Worm (Caenorhabditis elegans): ENCODE measurements around the gene rpl-3.

rpl-3 gene

ce11 chrIII:3916624-3917023, 49.0 kb downstream of the rpl-3 start, which contains the start of gene ccdc-47 (continued):
- TF ChIP-seq odd-2 (tag; optimal IDR thresholded peaks at IDR 0.05) (peak; percentile 83), pqm-1 (tag; optimal IDR thresholded peaks at IDR 0.05) (no peak), unc-42 (tag; optimal IDR thresholded peaks at IDR 0.05) (peak; percentile 45), ama-1 (optimal IDR thresholded peaks at IDR 0.05) (no peak), nfya-1 (tag; optimal IDR thresholded peaks at IDR 0.05) (peak; percentile 88), ahr-1 (tag; optimal IDR thresholded peaks at IDR 0.05) (peak; percentile 71), npax-4 (tag; optimal IDR thresholded peaks at IDR 0.05) (peak; percentile 48), ref-2 (tag; optimal IDR thresholded peaks at IDR 0.05) (peak; percentile 86), pag-3 (tag; optimal IDR thresholded peaks at IDR 0.05; ENCODE audit: borderline replicate concordance) (no peak), C08G9.2 (tag; optimal IDR thresholded peaks at IDR 0.05) (peak; percentile 71), ceh-19 (GFP tag; optimal IDR thresholded peaks at IDR 0.05) (peak; percentile 87), unc-3 (GFP tag; conservative IDR thresholded peaks at IDR 0.05) (peak; percentile 66), unc-3 (tag; optimal IDR thresholded peaks at IDR 0.05) (peak; percentile 81), hlh-15 (tag; optimal IDR thresholded peaks at IDR 0.05) (peak; percentile 68), K09A11.1 (tag; optimal IDR thresholded peaks at IDR 0.05; ENCODE audit: insufficient read depth) (peak; percentile 85), tbx-2 (tag; optimal IDR thresholded peaks at IDR 0.05) (peak; percentile 88), ceh-6 (GFP tag; optimal IDR thresholded peaks at IDR 0.05) (peak; percentile 79), sdc-2 (tag; optimal IDR thresholded peaks at IDR 0.05) (peak; percentile 39), K02D7.2 (tag; optimal IDR thresholded peaks at IDR 0.05) (peak; percentile 61), mec-3 (tag; optimal IDR thresholded peaks at IDR 0.05; ENCODE audit: borderline replicate concordance) (no peak), nhr-232 (tag; optimal IDR thresholded peaks at IDR 0.05) (peak; percentile 74), eyg-1 (tag; optimal IDR thresholded peaks at IDR 0.05) (peak; percentile 48), zip-5 (tag; optimal IDR thresholded peaks at IDR 0.05) (peak; percentile 61), hlh-8 (tag; optimal IDR thresholded peaks at IDR 0.05) (peak; percentile 84), F13H6.1 (tag; optimal IDR thresholded peaks at IDR 0.05) (peak; percentile 79)

DNA sequence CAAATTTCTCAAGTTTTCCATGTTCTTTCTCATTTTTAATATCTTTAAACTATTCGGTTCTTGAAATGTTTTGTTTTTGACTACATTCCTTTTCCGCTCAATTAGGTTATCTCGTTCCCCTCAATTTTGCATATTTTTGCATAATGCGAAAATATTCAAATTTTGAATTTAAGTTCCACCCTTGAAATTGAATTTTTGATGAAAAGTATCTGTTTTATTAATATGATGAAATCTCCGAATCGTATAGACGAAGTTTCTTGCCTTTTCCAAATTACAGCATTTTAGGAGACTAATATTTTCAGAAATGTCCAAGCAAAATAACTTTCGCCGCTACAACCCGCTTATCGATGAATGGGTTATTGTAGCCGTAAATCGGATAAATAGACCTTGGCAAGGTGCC, 50.9 kb downstream of the rpl-3 start, which contains the start of gene ZK1058.3:
Gene ZK1058.3, plus strand, starts transcription at position 301 of the 400 bp plus-strand sequence.
- TF ChIP-seq ceh-14 (tag; optimal IDR thresholded peaks at IDR 0.05) = no peak
- TF ChIP-seq unc-3 (GFP tag; conservative IDR thresholded peaks at IDR 0.05) = no peak
- TF ChIP-seq unc-3 (tag; optimal IDR thresholded peaks at IDR 0.05) = no peak
- TF ChIP-seq ceh-48 (tag; optimal IDR thresholded peaks at IDR 0.05) = no peak
- TF ChIP-seq ceh-2 (tag; optimal IDR thresholded peaks at IDR 0.05) = no peak
- TF ChIP-seq dmd-4 (tag; optimal IDR thresholded peaks at IDR 0.05; ENCODE audit: borderline replicate concordance) = no peak
